Worm (Caenorhabditis elegans): ENCODE data around the gene K06H7.2.
A peak's percentile ranks its signal among the peaks of the same experiment; 100 is the strongest.

The K06H7.2 gene

DNA sequence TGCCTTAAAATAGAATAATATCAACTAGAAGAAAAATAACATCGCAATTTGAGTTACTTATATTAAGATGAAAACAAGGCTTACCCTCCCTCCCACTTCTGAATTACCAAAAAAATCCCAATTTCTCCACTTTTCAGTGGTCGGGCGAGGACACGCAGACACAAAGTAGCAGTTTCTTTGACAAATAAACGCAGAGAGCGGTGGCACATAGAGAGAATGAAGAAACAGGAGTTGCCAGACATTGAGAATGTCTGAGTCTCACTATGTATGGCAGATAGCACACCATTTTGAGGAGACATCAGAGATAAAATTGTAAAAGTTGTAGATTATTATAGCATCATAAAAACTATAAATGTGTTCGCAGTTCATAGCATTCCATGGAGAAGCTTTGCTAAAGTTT lies 31.9 kb downstream of the K06H7.2 start:
- TF ChIP-seq nfya-1 (tag; optimal IDR thresholded peaks at IDR 0.05; ENCODE audit: insufficient read depth) (peak; percentile 76), hmg-11 (tag; optimal IDR thresholded peaks at IDR 0.05) (peak; percentile 65), nhr-23 (tag; optimal IDR thresholded peaks at IDR 0.05) (peak; percentile 35), elt-2 (tag; optimal IDR thresholded peaks at IDR 0.05) (peak; percentile 52), ceh-28 (tag; optimal IDR thresholded peaks at IDR 0.05) (peak; percentile 23), pha-4 (tag; optimal IDR thresholded peaks at IDR 0.05) (peak; percentile 84), nhr-12 (tag; optimal IDR thresholded peaks at IDR 0.05) (no peak), lin-39 (tag; optimal IDR thresholded peaks at IDR 0.05) (peak; percentile 43), mdl-1 (tag; optimal IDR thresholded peaks at IDR 0.05) (peak; percentile 6), lin-15B (tag; optimal IDR thresholded peaks at IDR 0.05) (peak; percentile 20), pqm-1 (tag; optimal IDR thresholded peaks at IDR 0.05) (peak; percentile 49), skn-1 (tag; optimal IDR thresholded peaks at IDR 0.05) (peak; percentile 24), nhr-25 (tag; optimal IDR thresholded peaks at IDR 0.05) (peak; percentile 64), nhr-77 (tag; optimal IDR thresholded peaks at IDR 0.05) (peak; percentile 6), egl-5 (tag; optimal IDR thresholded peaks at IDR 0.05) (peak; percentile 68), aly-2 (tag; optimal IDR thresholded peaks at IDR 0.05) (no peak), elt-3 (tag; optimal IDR thresholded peaks at IDR 0.05) (no peak), nhr-237 (tag; optimal IDR thresholded peaks at IDR 0.05) (no peak), eor-1 (tag; optimal IDR thresholded peaks at IDR 0.05) (no peak), jun-1 (tag; optimal IDR thresholded peaks at IDR 0.05) (peak; percentile 1), ceh-9 (tag; optimal IDR thresholded peaks at IDR 0.05) (no peak), zag-1 (tag; optimal IDR thresholded peaks at IDR 0.05) (no peak), ztf-11 (tag; optimal IDR thresholded peaks at IDR 0.05) (no peak), mml-1 (tag; optimal IDR thresholded peaks at IDR 0.05) (no peak)

- TF ChIP-seq lin-39 (tag; optimal IDR thresholded peaks at IDR 0.05) (peak; percentile 76), egl-27 (tag; optimal IDR thresholded peaks at IDR 0.05) (no peak), nhr-23 (tag; optimal IDR thresholded peaks at IDR 0.05) (no peak), hmg-11 (tag; optimal IDR thresholded peaks at IDR 0.05) (peak; percentile 87), nfya-1 (tag; optimal IDR thresholded peaks at IDR 0.05; ENCODE audit: insufficient read depth) (peak; percentile 55), lin-15B (tag; optimal IDR thresholded peaks at IDR 0.05) (no peak), elt-2 (tag; optimal IDR thresholded peaks at IDR 0.05) (no peak), ceh-28 (tag; optimal IDR thresholded peaks at IDR 0.05) (no peak), nhr-76 (tag; optimal IDR thresholded peaks at IDR 0.05) (no peak), pha-4 (tag; optimal IDR thresholded peaks at IDR 0.05) (peak; percentile 38)
These were observed 33.6 kb downstream of the K06H7.2 start for ce11 chrIII:8126978-8127377.

- TF ChIP-seq fkh-2 (tag; optimal IDR thresholded peaks at IDR 0.05) (no peak), fos-1 (tag; optimal IDR thresholded peaks at IDR 0.05) (no peak), zag-1 (tag; optimal IDR thresholded peaks at IDR 0.05) (no peak), nfya-1 (tag; optimal IDR thresholded peaks at IDR 0.05; ENCODE audit: insufficient read depth) (no peak), nhr-28 (tag; optimal IDR thresholded peaks at IDR 0.05) (no peak), nhr-43 (tag; optimal IDR thresholded peaks at IDR 0.05; ENCODE audit: poor library complexity, severe bottlenecking) (no peak), unc-62 (GFP tag; optimal IDR thresholded peaks at IDR 0.05) (no peak), nhr-77 (tag; optimal IDR thresholded peaks at IDR 0.05) (no peak), pha-4 (tag; optimal IDR thresholded peaks at IDR 0.05) (no peak), ztf-4 (tag; optimal IDR thresholded peaks at IDR 0.05) (no peak), nhr-67 (tag; optimal IDR thresholded peaks at IDR 0.05) (no peak), tbx-2 (tag; optimal IDR thresholded peaks at IDR 0.05) (no peak), ztf-11 (tag; optimal IDR thresholded peaks at IDR 0.05) (no peak), nhr-23 (tag; optimal IDR thresholded peaks at IDR 0.05) (no peak), aly-2 (tag; optimal IDR thresholded peaks at IDR 0.05) (no peak), jun-1 (tag; optimal IDR thresholded peaks at IDR 0.05) (no peak), nhr-237 (tag; optimal IDR thresholded peaks at IDR 0.05) (no peak), mdl-1 (tag; optimal IDR thresholded peaks at IDR 0.05) (no peak), ama-1 (optimal IDR thresholded peaks at IDR 0.05) (no peak), lin-15B (tag; optimal IDR thresholded peaks at IDR 0.05) (no peak)
These were observed 35.8 kb downstream of the K06H7.2 start for ce11 chrIII:8129195-8129594.

DNA sequence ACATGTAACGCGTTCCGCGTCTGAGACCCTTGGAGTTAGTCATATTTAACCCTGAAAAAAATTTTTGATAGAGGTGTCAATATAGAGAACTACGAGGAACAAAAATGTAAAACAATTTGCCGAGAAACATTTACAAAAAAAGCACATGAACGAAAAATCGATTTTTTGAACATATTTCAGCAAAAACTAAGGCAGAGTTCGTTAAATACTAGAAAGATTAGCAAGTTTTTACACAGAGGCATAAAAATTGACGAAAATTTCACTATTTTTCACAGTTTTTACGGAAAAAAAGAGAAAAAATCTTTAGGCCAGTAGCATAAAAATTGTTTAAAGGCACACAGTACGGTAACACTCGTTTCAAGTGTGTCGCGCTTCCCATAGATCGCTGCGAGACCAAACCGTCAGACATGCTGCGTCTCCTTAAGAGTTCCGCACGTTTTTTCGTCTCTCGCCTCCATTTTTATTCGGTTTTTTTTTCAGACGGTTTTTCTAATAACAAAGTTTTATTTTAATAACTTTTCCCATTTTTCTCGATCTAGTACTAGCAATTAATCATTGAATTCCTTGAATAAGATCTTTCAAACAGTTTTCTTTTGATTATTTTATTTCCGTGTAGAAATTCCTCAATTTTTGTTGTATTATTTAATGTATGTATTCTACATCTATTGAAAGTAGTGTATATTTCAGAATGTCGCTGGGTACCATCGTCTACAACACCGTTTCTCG lies 37.0 kb downstream of the K06H7.2 start, which contains the start of the genes rpl-21 and C14B9.10:
rpl-21 (minus strand) TSS at position 51 of the 726 bp plus-strand sequence.
C14B9.10 (plus strand) TSS at position 676 of the 726 bp plus-strand sequence.
- no peak for TF ChIP-seq nhr-76 (tag; optimal IDR thresholded peaks at IDR 0.05)
- peak; percentile 81 for TF ChIP-seq egl-5 (tag; optimal IDR thresholded peaks at IDR 0.05)
- TF ChIP-seq daf-12 (tag; optimal IDR thresholded peaks at IDR 0.05): no peak
- TF ChIP-seq elt-2 (tag; optimal IDR thresholded peaks at IDR 0.05): peak; percentile 45
- TF ChIP-seq nhr-77 (tag; optimal IDR thresholded peaks at IDR 0.05): no peak
- peak; percentile 11 for TF ChIP-seq unc-62 (GFP tag; optimal IDR thresholded peaks at IDR 0.05)
- TF ChIP-seq fkh-2 (tag; optimal IDR thresholded peaks at IDR 0.05): no peak
- TF ChIP-seq nhr-43 (tag; optimal IDR thresholded peaks at IDR 0.05; ENCODE audit: poor library complexity, severe bottlenecking): peak; percentile 74
- no peak for TF ChIP-seq fkh-10 (GFP tag; optimal IDR thresholded peaks at IDR 0.05)
- no peak for TF ChIP-seq zag-1 (tag; optimal IDR thresholded peaks at IDR 0.05)
- TF ChIP-seq elt-3 (tag; optimal IDR thresholded peaks at IDR 0.05): no peak
- peak; percentile 83 for TF ChIP-seq nhr-25 (tag; optimal IDR thresholded peaks at IDR 0.05)
- TF ChIP-seq unc-39 (tag; optimal IDR thresholded peaks at IDR 0.05): no peak
- TF ChIP-seq sea-2 (GFP tag; optimal IDR thresholded peaks at IDR 0.05): no peak
- peak; percentile 85 for TF ChIP-seq nhr-23 (tag; optimal IDR thresholded peaks at IDR 0.05)
- TF ChIP-seq snpc-4 (tag; optimal IDR thresholded peaks at IDR 0.05): peak; percentile 47
- peak; percentile 20 for TF ChIP-seq ceh-82 (tag; optimal IDR thresholded peaks at IDR 0.05)
- peak; percentile 63 for TF ChIP-seq lsy-12 (tag; optimal IDR thresholded peaks at IDR 0.05)
- peak; percentile 11 for TF ChIP-seq ceh-16 (tag; optimal IDR thresholded peaks at IDR 0.05)
- no peak for TF ChIP-seq mml-1 (tag; optimal IDR thresholded peaks at IDR 0.05)
- peak; percentile 11 for TF ChIP-seq tbx-2 (tag; optimal IDR thresholded peaks at IDR 0.05)
- TF ChIP-seq nfya-1 (tag; optimal IDR thresholded peaks at IDR 0.05; ENCODE audit: insufficient read depth): peak; percentile 98
- peak; percentile 95 for TF ChIP-seq pha-4 (tag; optimal IDR thresholded peaks at IDR 0.05)
- TF ChIP-seq aly-2 (tag; optimal IDR thresholded peaks at IDR 0.05): no peak
